ENCODE assay signal across 6 fruit fly cellular contexts in genomic region chr3R:21223453-21224057, dm6.
A peak's percentile ranks its signal among the peaks of the same experiment; 100 is the strongest.
TF ChIP-seq lines count a peak whose summit lies in the region.

Gene CG3337, minus strand, starts transcription at chr3R:21223584.
Gene Nelf-A, plus strand, starts transcription at chr3R:21223704.

- peak; percentile 96 to 98 for TF ChIP-seq CTCF in S2 (optimal IDR thresholded peaks at IDR 0.05; lab: Kevin White, UChicago)
- peak; percentile 97 for TF ChIP-seq CTCF in whole organism, embryonic (GFP tag; optimal IDR thresholded peaks at IDR 0.05; lab: Kevin White, UChicago)

TF ChIP-seq in whole organism, adult, 20 proteins besides CTCF, POLR2A, EP300 and RAD21 (continues in another document):
- TF ChIP-seq CG7045 (GFP tag; optimal IDR thresholded peaks at IDR 0.05; lab: Kevin White, UChicago) (peak; percentile 18), CG12768 (GFP tag; optimal IDR thresholded peaks at IDR 0.05; lab: Kevin White, UChicago) (peak; percentile 40), CG14711 (tag; optimal IDR thresholded peaks at IDR 0.05; lab: Kevin White, UChicago) (peak; percentile 64), CG5204 (GFP tag; optimal IDR thresholded peaks at IDR 0.05; lab: Kevin White, UChicago) (no peak), kay (GFP tag; lab: Kevin White, UChicago; ENCODE audit: borderline replicate concordance) (no peak), Crg-1 (GFP tag; optimal IDR thresholded peaks at IDR 0.05; lab: Kevin White, UChicago) (peak; percentile 87), bab1 (GFP tag; optimal IDR thresholded peaks at IDR 0.05; lab: Kevin White, UChicago) (peak; percentile 68), Mnt (GFP tag; optimal IDR thresholded peaks at IDR 0.05; lab: Kevin White, UChicago) (peak; percentile 89), tj (GFP tag; optimal IDR thresholded peaks at IDR 0.05; lab: Kevin White, UChicago) (peak; percentile 9), Clk (GFP tag; optimal IDR thresholded peaks at IDR 0.05; lab: Kevin White, UChicago) (peak; percentile 59), toe (GFP tag; optimal IDR thresholded peaks at IDR 0.05; lab: Kevin White, UChicago) (no peak), ovo (GFP tag; optimal IDR thresholded peaks at IDR 0.05; lab: Kevin White, UChicago) (peak; percentile 75), cnc (optimal IDR thresholded peaks at IDR 0.05; lab: Kevin White, UChicago) (no peak), CG7101 (tag; optimal IDR thresholded peaks at IDR 0.05; lab: Kevin White, UChicago) (peak; percentile 50), CG11617 (GFP tag; optimal IDR thresholded peaks at IDR 0.05; lab: Kevin White, UChicago) (peak; percentile 17), CG33017 (tag; optimal IDR thresholded peaks at IDR 0.05; lab: Kevin White, UChicago) (no peak), cic (GFP tag; optimal IDR thresholded peaks at IDR 0.05; lab: Kevin White, UChicago) (peak; percentile 68), CG1620 (GFP tag; optimal IDR thresholded peaks at IDR 0.05; lab: Kevin White, UChicago) (peak; percentile 90)

TF ChIP-seq in whole organism, embryonic, 481 proteins besides CTCF, POLR2A, EP300 and RAD21 (continues in another document):
- TF ChIP-seq Lpt (GFP tag; optimal IDR thresholded peaks at IDR 0.05; lab: Kevin White, UChicago) (no peak), vnd (GFP tag; IDR thresholded peaks at IDR 0.05; lab: Robert Waterston, UW; ENCODE audit: partially characterized antibody) (peak; percentile 69), Stat92E (GFP tag; optimal IDR thresholded peaks at IDR 0.05; lab: Kevin White, UChicago) (no peak), H15 (GFP tag; IDR thresholded peaks at IDR 0.05; lab: Robert Waterston, UW) (peak; percentile 46; the same call in 1 of the 3 replicates), CG6765 (GFP tag; optimal IDR thresholded peaks at IDR 0.05; lab: Kevin White, UChicago) (peak; percentile 6), wek (GFP tag; optimal IDR thresholded peaks at IDR 0.05; lab: Kevin White, UChicago) (no peak), CG18262 (tag; optimal IDR thresholded peaks at IDR 0.05; lab: Kevin White, UChicago) (peak; percentile 37), az2 (GFP tag; optimal IDR thresholded peaks at IDR 0.05; lab: Kevin White, UChicago) (peak; percentile 44), CG17328 (GFP tag; IDR thresholded peaks at IDR 0.05; lab: Robert Waterston, UW) (no peak), BtbVII (GFP tag; optimal IDR thresholded peaks at IDR 0.05; lab: Kevin White, UChicago) (peak; percentile 47), CG31388 (GFP tag; optimal IDR thresholded peaks at IDR 0.05; lab: Kevin White, UChicago) (no peak), CG2199 (GFP tag; IDR thresholded peaks at IDR 0.05; lab: Robert Waterston, UW) (peak; percentile 77; the same call in 2 of the 3 replicates), CG7839 (tag; optimal IDR thresholded peaks at IDR 0.05; lab: Kevin White, UChicago) (peak; percentile 44), Hr78 (GFP tag; optimal IDR thresholded peaks at IDR 0.05; lab: Kevin White, UChicago) (no peak), luna (GFP tag; optimal IDR thresholded peaks at IDR 0.05; lab: Kevin White, UChicago) (peak; percentile 63), CG8388 (GFP tag; optimal IDR thresholded peaks at IDR 0.05; lab: Kevin White, UChicago) (no peak), bsh (GFP tag; optimal IDR thresholded peaks at IDR 0.05; lab: Kevin White, UChicago) (peak in 1 of 2 experiments; percentile 50), CG2678 (tag; optimal IDR thresholded peaks at IDR 0.05; lab: Kevin White, UChicago) (no peak)

TF ChIP-seq in whole organism, prepupa, 60 proteins besides CTCF, POLR2A, EP300 and RAD21 (continues in another document):
- TF ChIP-seq CG6792 (GFP tag; optimal IDR thresholded peaks at IDR 0.05; lab: Kevin White, UChicago) (peak; percentile 37), Ets96B (tag; optimal IDR thresholded peaks at IDR 0.05; lab: Kevin White, UChicago) (peak; percentile 9), spab (GFP tag; optimal IDR thresholded peaks at IDR 0.05; lab: Kevin White, UChicago) (no peak), CG9139 (GFP tag; optimal IDR thresholded peaks at IDR 0.05; lab: Kevin White, UChicago) (no peak), Sox14 (GFP tag; optimal IDR thresholded peaks at IDR 0.05; lab: Kevin White, UChicago) (peak; percentile 78), Eip93F (GFP tag; optimal IDR thresholded peaks at IDR 0.05; lab: Kevin White, UChicago) (no peak), CG8319 (GFP tag; optimal IDR thresholded peaks at IDR 0.05; lab: Kevin White, UChicago) (no peak), CG6854 (GFP tag; optimal IDR thresholded peaks at IDR 0.05; lab: Kevin White, UChicago) (no peak), CG11294 (GFP tag; IDR thresholded peaks at IDR 0.05; lab: Robert Waterston, UW) (no peak), topi (GFP tag; optimal IDR thresholded peaks at IDR 0.05; lab: Kevin White, UChicago) (peak; percentile 28), lz (GFP tag; optimal IDR thresholded peaks at IDR 0.05; lab: Kevin White, UChicago) (peak; percentile 48), Eip78C (GFP tag; lab: Kevin White, UChicago) (peak; percentile 53), acj6 (GFP tag; optimal IDR thresholded peaks at IDR 0.05; lab: Kevin White, UChicago) (peak; percentile 13), CG1621 (tag; optimal IDR thresholded peaks at IDR 0.05; lab: Kevin White, UChicago) (peak; percentile 36), OdsH (GFP tag; optimal IDR thresholded peaks at IDR 0.05; lab: Kevin White, UChicago) (peak; percentile 25), CG3032 (tag; optimal IDR thresholded peaks at IDR 0.05; lab: Kevin White, UChicago) (peak; percentile 20), Hr38 (GFP tag; optimal IDR thresholded peaks at IDR 0.05; lab: Kevin White, UChicago) (no peak), net (GFP tag; optimal IDR thresholded peaks at IDR 0.05; lab: Kevin White, UChicago) (no peak), dsx (GFP tag; optimal IDR thresholded peaks at IDR 0.05; lab: Kevin White, UChicago; ENCODE audit: poor library complexity, severe bottlenecking) (no peak), ss (GFP tag; optimal IDR thresholded peaks at IDR 0.05; lab: Kevin White, UChicago) (no peak)

TF ChIP-seq in whole organism, pupa, 21 proteins besides CTCF, POLR2A, EP300 and RAD21:
- TF ChIP-seq CG15710 (tag; optimal IDR thresholded peaks at IDR 0.05; lab: Kevin White, UChicago): peak; percentile 41
- no peak for TF ChIP-seq CG8301 (tag; optimal IDR thresholded peaks at IDR 0.05; lab: Kevin White, UChicago)
- no peak for TF ChIP-seq CG13204 (GFP tag; optimal IDR thresholded peaks at IDR 0.05; lab: Kevin White, UChicago)
- TF ChIP-seq D1 (tag; optimal IDR thresholded peaks at IDR 0.05; lab: Kevin White, UChicago): no peak
- TF ChIP-seq Pif1A (GFP tag; optimal IDR thresholded peaks at IDR 0.05; lab: Kevin White, UChicago): no peak
- TF ChIP-seq CG17806 (tag; optimal IDR thresholded peaks at IDR 0.05; lab: Kevin White, UChicago): no peak
- TF ChIP-seq CG4496 (GFP tag; IDR thresholded peaks at IDR 0.05; lab: Robert Waterston, UW): peak; percentile 77
- TF ChIP-seq Ets98B (GFP tag; IDR thresholded peaks at IDR 0.05; lab: Robert Waterston, UW): peak; percentile 48
- TF ChIP-seq Pif1B (GFP tag; optimal IDR thresholded peaks at IDR 0.05; lab: Kevin White, UChicago): no peak
- TF ChIP-seq CG9948 (tag; optimal IDR thresholded peaks at IDR 0.05; lab: Kevin White, UChicago): no peak
- peak; percentile 38; the same call in 1 of the 2 replicates for TF ChIP-seq rn (GFP tag; IDR thresholded peaks at IDR 0.05; lab: Robert Waterston, UW)
- TF ChIP-seq CG32121 (GFP tag; IDR thresholded peaks at IDR 0.05; lab: Robert Waterston, UW): no peak
- no peak for TF ChIP-seq CG8159 (tag; optimal IDR thresholded peaks at IDR 0.05; lab: Kevin White, UChicago)
- no peak for TF ChIP-seq gl (tag; optimal IDR thresholded peaks at IDR 0.05; lab: Kevin White, UChicago)
- peak; percentile 13 for TF ChIP-seq CG34367 (tag; optimal IDR thresholded peaks at IDR 0.05; lab: Kevin White, UChicago)
- no peak for TF ChIP-seq EcR (GFP tag; optimal IDR thresholded peaks at IDR 0.05; lab: Kevin White, UChicago)
- peak; percentile 53 for TF ChIP-seq Snoo (tag; optimal IDR thresholded peaks at IDR 0.05; lab: Kevin White, UChicago)
- TF ChIP-seq CG12605 (GFP tag; IDR thresholded peaks at IDR 0.05; lab: Robert Waterston, UW): 0 out of 2 replicates have a peak, but pooled peaks have one; percentile 13
- TF ChIP-seq CG14655 (GFP tag; optimal IDR thresholded peaks at IDR 0.05; lab: Kevin White, UChicago): no peak
- no peak for TF ChIP-seq CG10348 (GFP tag; IDR thresholded peaks at IDR 0.05; lab: Robert Waterston, UW)
- 0 out of 3 replicates have a peak, but pooled peaks have one; percentile 21 for TF ChIP-seq fd96Ca (GFP tag; IDR thresholded peaks at IDR 0.05; lab: Robert Waterston, UW)

TF ChIP-seq in whole organism, wandering third instar larva, 38 proteins besides CTCF, POLR2A, EP300 and RAD21 (continues in another document):
- TF ChIP-seq br (GFP tag; optimal IDR thresholded peaks at IDR 0.05; lab: Kevin White, UChicago) (peak; percentile 47), Rel (GFP tag; optimal IDR thresholded peaks at IDR 0.05; lab: Kevin White, UChicago) (no peak), Rel (tag; optimal IDR thresholded peaks at IDR 0.05; lab: Kevin White, UChicago) (peak; percentile 46), Jra (GFP tag; optimal IDR thresholded peaks at IDR 0.05; lab: Kevin White, UChicago) (no peak), brk (GFP tag; optimal IDR thresholded peaks at IDR 0.05; lab: Kevin White, UChicago) (no peak), Hnf4 (GFP tag; optimal IDR thresholded peaks at IDR 0.05; lab: Kevin White, UChicago) (no peak), CG32264 (GFP tag; optimal IDR thresholded peaks at IDR 0.05; lab: Kevin White, UChicago) (no peak), usp (GFP tag; optimal IDR thresholded peaks at IDR 0.05; lab: Kevin White, UChicago) (no peak), Hr83 (GFP tag; optimal IDR thresholded peaks at IDR 0.05; lab: Kevin White, UChicago; ENCODE audit: poor library complexity, severe bottlenecking) (peak; percentile 90), jim (GFP tag; optimal IDR thresholded peaks at IDR 0.05; lab: Kevin White, UChicago) (no peak), tai (GFP tag; optimal IDR thresholded peaks at IDR 0.05; lab: Kevin White, UChicago) (no peak), rgr (GFP tag; optimal IDR thresholded peaks at IDR 0.05; lab: Kevin White, UChicago) (peak; percentile 79), CrebA (GFP tag; optimal IDR thresholded peaks at IDR 0.05; lab: Kevin White, UChicago; ENCODE audit: borderline replicate concordance) (no peak), N (GFP tag; optimal IDR thresholded peaks at IDR 0.05; lab: Kevin White, UChicago) (peak; percentile 48), Myc (optimal IDR thresholded peaks at IDR 0.05; lab: Kevin White, UChicago) (peak; percentile 79), sage (GFP tag; optimal IDR thresholded peaks at IDR 0.05; lab: Kevin White, UChicago) (no peak), foxo (GFP tag; optimal IDR thresholded peaks at IDR 0.05; lab: Kevin White, UChicago) (peak in 1 of 2 experiments; percentile 63), ey (GFP tag; optimal IDR thresholded peaks at IDR 0.05; lab: Kevin White, UChicago) (peak; percentile 50), Hr78 (GFP tag; optimal IDR thresholded peaks at IDR 0.05; lab: Kevin White, UChicago) (no peak), OdsH (GFP tag; optimal IDR thresholded peaks at IDR 0.05; lab: Kevin White, UChicago) (no peak), lola (GFP tag; optimal IDR thresholded peaks at IDR 0.05; lab: Kevin White, UChicago) (no peak), HLH106 (tag; optimal IDR thresholded peaks at IDR 0.05; lab: Kevin White, UChicago) (peak; percentile 51), Vsx2 (GFP tag; optimal IDR thresholded peaks at IDR 0.05; lab: Kevin White, UChicago; ENCODE audit: partially characterized antibody) (no peak)
